Fruit fly (Drosophila melanogaster) whole organism, adult: ENCODE measurements around the gene CG3618.

Source experiments
- CG11617 ChIP-seq: fragments of 200-800 bp; sonication (Bioruptor generic); optimal IDR thresholded peaks from 2 replicates; lab custom pipeline; 2017; ENCODE audit warnings: mild to moderate bottlenecking, missing biosample characterization, missing genetic modification reagents, missing genetic modification characterization
- CG14711 ChIP-seq: fragments of 200-800 bp; sonication (Bioruptor generic); optimal IDR thresholded peaks from 2 replicates; lab custom pipeline; 2018; ENCODE audit warnings: missing biosample characterization, mild to moderate bottlenecking, missing genetic modification characterization, moderate library complexity
- CG1620 ChIP-seq: fragments of 200-800 bp; sonication (Bioruptor generic); optimal IDR thresholded peaks from 2 replicates; lab custom pipeline; 2016; ENCODE audit warnings: missing biosample characterization, missing genetic modification characterization
- CG33017 ChIP-seq: fragments of 200-800 bp; sonication (Bioruptor generic); optimal IDR thresholded peaks from 2 replicates; lab custom pipeline; 2018; ENCODE audit warnings: missing biosample characterization, mild to moderate bottlenecking, missing genetic modification characterization, moderate library complexity
- CG7045 ChIP-seq: fragments of 200-800 bp; sonication (Bioruptor generic); optimal IDR thresholded peaks from 2 replicates; lab custom pipeline; 2017; ENCODE audit warnings: missing biosample characterization, mild to moderate bottlenecking, missing genetic modification characterization
- Clk ChIP-seq: fragments of 200-800 bp; sonication (Bioruptor generic); optimal IDR thresholded peaks from 2 replicates; lab custom pipeline; 2017; ENCODE audit warnings: missing biosample characterization, missing genetic modification characterization
- Crg-1 ChIP-seq: fragments of 200-800 bp; sonication (Bioruptor generic); optimal IDR thresholded peaks from 2 replicates; lab custom pipeline; 2016; ENCODE audit warnings: missing biosample characterization, missing genetic modification characterization
- Mnt ChIP-seq: fragments of 200-800 bp; sonication (Bioruptor generic); optimal IDR thresholded peaks from 2 replicates; lab custom pipeline; 2016; ENCODE audit warnings: missing biosample characterization, mild to moderate bottlenecking, missing genetic modification characterization
- bab1 ChIP-seq: fragments of 200-800 bp; sonication (Bioruptor generic); optimal IDR thresholded peaks from 3 replicates; lab custom pipeline; 2019; ENCODE audit warnings: missing biosample characterization, mild to moderate bottlenecking, missing genetic modification characterization, moderate library complexity
- cic ChIP-seq: fragments of 200-800 bp; sonication (Bioruptor generic); optimal IDR thresholded peaks from 2 replicates; lab custom pipeline; 2017; ENCODE audit warnings: missing biosample characterization, mild to moderate bottlenecking, missing genetic modification characterization, moderate library complexity
- cnc ChIP-seq, 2 experiments: fragments of >200 bp; optimal IDR thresholded peaks; 2 replicates each; lab custom pipeline; 2017
- pad ChIP-seq: fragments of 200-800 bp; sonication (Bioruptor generic); optimal IDR thresholded peaks from 3 replicates; lab custom pipeline; 2017; ENCODE audit warnings: missing biosample characterization, missing genetic modification characterization, mild to moderate bottlenecking, moderate library complexity, missing genetic modification reagents
- tj ChIP-seq: fragments of 200-800 bp; sonication (Bioruptor generic); optimal IDR thresholded peaks from 3 replicates; lab custom pipeline; 2017; ENCODE audit warnings: missing biosample characterization, mild to moderate bottlenecking, missing genetic modification characterization, moderate library complexity

DNA sequence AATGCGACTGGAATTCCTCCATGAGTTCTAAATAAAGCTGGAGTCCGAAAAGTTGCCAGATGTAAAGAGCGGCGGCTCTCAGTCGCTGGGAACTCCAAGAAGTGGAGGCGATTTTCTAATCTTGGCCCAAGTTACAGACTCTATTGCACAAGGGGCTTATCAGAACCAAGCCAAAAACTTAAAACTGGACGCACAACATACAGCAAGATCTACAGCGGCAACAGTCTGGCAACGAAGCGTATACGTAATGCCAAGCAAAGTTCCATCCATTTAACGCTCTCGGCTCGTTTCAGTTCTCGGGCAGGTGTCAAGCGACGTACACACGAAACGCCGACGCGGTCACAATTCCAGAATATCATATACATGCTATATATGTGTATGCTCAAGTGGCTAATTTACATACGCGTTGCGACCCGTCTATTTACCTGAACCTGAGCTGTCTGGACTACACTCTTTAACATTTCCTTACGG is 22.0 kb upstream of the CG3618 start:
- no peak for TF ChIP-seq CG11617 (GFP tag; lab: Kevin White, UChicago)
- TF ChIP-seq CG14711 (tag; lab: Kevin White, UChicago) = no peak
- peak; percentile 16 for TF ChIP-seq cic
- peak; percentile 15 for TF ChIP-seq Mnt
- TF ChIP-seq cnc (optimal IDR thresholded peaks at IDR 0.05; lab: Kevin White, UChicago) = no peak
- TF ChIP-seq bab1 (GFP tag; lab: Kevin White, UChicago) = no peak
- no peak for TF ChIP-seq CG7045 (GFP tag; lab: Kevin White, UChicago)
- no peak for TF ChIP-seq CG33017 (tag; lab: Kevin White, UChicago)
- TF ChIP-seq pad (GFP tag; lab: Kevin White, UChicago) = no peak
- TF ChIP-seq Crg-1 (GFP tag; lab: Kevin White, UChicago) = no peak
- no peak for TF ChIP-seq tj (GFP tag; lab: Kevin White, UChicago)
- TF ChIP-seq CG1620 (GFP tag; lab: Kevin White, UChicago) = no peak
- no peak for TF ChIP-seq Clk (GFP tag; lab: Kevin White, UChicago)
